Fruit fly (Drosophila melanogaster): Measurements from ENCODE around the gene sloth1.
A peak's percentile ranks its signal among the peaks of the same experiment; 100 is the strongest.

sloth1 gene

dm6 chrX:6974221-6974620, 36.9 kb upstream of the sloth1 start:
- TF ChIP-seq rn (GFP tag; IDR thresholded peaks at IDR 0.05) (no peak), CG4496 (GFP tag; IDR thresholded peaks at IDR 0.05) (no peak), CG10348 (GFP tag; IDR thresholded peaks at IDR 0.05) (no peak), CG15710 (tag; optimal IDR thresholded peaks at IDR 0.05) (no peak), CG14655 (GFP tag; optimal IDR thresholded peaks at IDR 0.05) (no peak), CG9948 (tag; optimal IDR thresholded peaks at IDR 0.05) (no peak)

dm6 chrX:6976364-6976763, 34.8 kb upstream of the sloth1 start:
- peak; percentile 44 for TF ChIP-seq CG15710 (tag; optimal IDR thresholded peaks at IDR 0.05)
- TF ChIP-seq Pif1B (GFP tag; optimal IDR thresholded peaks at IDR 0.05), result peak; percentile 2
- peak; percentile 34 for TF ChIP-seq CG34367 (tag; optimal IDR thresholded peaks at IDR 0.05)
- TF ChIP-seq rn (GFP tag; IDR thresholded peaks at IDR 0.05), result no peak
- TF ChIP-seq CG17806 (tag; optimal IDR thresholded peaks at IDR 0.05), result peak; percentile 50
- no peak for TF ChIP-seq Snoo (tag; optimal IDR thresholded peaks at IDR 0.05)
- TF ChIP-seq CG8159 (tag; optimal IDR thresholded peaks at IDR 0.05), result peak; percentile 59
- TF ChIP-seq fd96Ca (GFP tag; IDR thresholded peaks at IDR 0.05), result 0 out of 3 replicates have a peak, but pooled peaks have one; percentile 47
- TF ChIP-seq CG14655 (GFP tag; optimal IDR thresholded peaks at IDR 0.05), result peak; percentile 14
- TF ChIP-seq CG4496 (GFP tag; IDR thresholded peaks at IDR 0.05), result peak; percentile 27; the same call in 1 of the 3 replicates
- peak; percentile 37 for TF ChIP-seq CG9948 (tag; optimal IDR thresholded peaks at IDR 0.05)
- peak; percentile 35; the same call in 1 of the 2 replicates for TF ChIP-seq Ets98B (GFP tag; IDR thresholded peaks at IDR 0.05)
- TF ChIP-seq CG8301 (tag; optimal IDR thresholded peaks at IDR 0.05), result peak; percentile 8
- TF ChIP-seq D1 (tag; optimal IDR thresholded peaks at IDR 0.05), result no peak
- TF ChIP-seq CG13204 (GFP tag; optimal IDR thresholded peaks at IDR 0.05), result no peak
- TF ChIP-seq Pif1A (GFP tag; optimal IDR thresholded peaks at IDR 0.05), result peak; percentile 28

dm6 chrX:6976911-6977310, 34.2 kb upstream of the sloth1 start:
- TF ChIP-seq CG32121 (GFP tag; IDR thresholded peaks at IDR 0.05) (no peak), fd96Ca (GFP tag; IDR thresholded peaks at IDR 0.05) (no peak), gl (tag; optimal IDR thresholded peaks at IDR 0.05) (no peak), CG13204 (GFP tag; optimal IDR thresholded peaks at IDR 0.05) (no peak), CG17806 (tag; optimal IDR thresholded peaks at IDR 0.05) (no peak), CG34367 (tag; optimal IDR thresholded peaks at IDR 0.05) (no peak), CG10348 (GFP tag; IDR thresholded peaks at IDR 0.05) (no peak), CG8159 (tag; optimal IDR thresholded peaks at IDR 0.05) (no peak), Pif1B (GFP tag; optimal IDR thresholded peaks at IDR 0.05) (no peak), CG9948 (tag; optimal IDR thresholded peaks at IDR 0.05) (no peak), CG4496 (GFP tag; IDR thresholded peaks at IDR 0.05) (no peak), EcR (GFP tag; optimal IDR thresholded peaks at IDR 0.05) (no peak)

- TF ChIP-seq gl (tag; optimal IDR thresholded peaks at IDR 0.05) (no peak), CG13204 (GFP tag; optimal IDR thresholded peaks at IDR 0.05) (peak; percentile 12), EcR (GFP tag; optimal IDR thresholded peaks at IDR 0.05) (peak; percentile 24), fd96Ca (GFP tag; IDR thresholded peaks at IDR 0.05) (0 out of 3 replicates have a peak, but pooled peaks have one; percentile 43), CG32121 (GFP tag; IDR thresholded peaks at IDR 0.05) (peak; percentile 50), Pif1A (GFP tag; optimal IDR thresholded peaks at IDR 0.05) (peak; percentile 29), CG12605 (GFP tag; IDR thresholded peaks at IDR 0.05) (peak; percentile 45; the same call in 1 of the 2 replicates), Ets98B (GFP tag; IDR thresholded peaks at IDR 0.05) (peak; percentile 35), Pif1B (GFP tag; optimal IDR thresholded peaks at IDR 0.05) (peak; percentile 51), CG34367 (tag; optimal IDR thresholded peaks at IDR 0.05) (no peak), CG14655 (GFP tag; optimal IDR thresholded peaks at IDR 0.05) (no peak)
These were observed 29.6 kb upstream of the sloth1 start for dm6 chrX:6981470-6981952.

dm6 chrX:6982054-6982453, 29.1 kb upstream of the sloth1 start:
- TF ChIP-seq Snoo (tag; optimal IDR thresholded peaks at IDR 0.05), result peak; percentile 8
- no peak for TF ChIP-seq Pif1A (GFP tag; optimal IDR thresholded peaks at IDR 0.05)
- TF ChIP-seq CG8159 (tag; optimal IDR thresholded peaks at IDR 0.05), result peak; percentile 61
- no peak for TF ChIP-seq Pif1B (GFP tag; optimal IDR thresholded peaks at IDR 0.05)
- TF ChIP-seq CG15710 (tag; optimal IDR thresholded peaks at IDR 0.05), result peak; percentile 18
- peak; percentile 46 for TF ChIP-seq CG14655 (GFP tag; optimal IDR thresholded peaks at IDR 0.05)
- peak; percentile 40 for TF ChIP-seq CG17806 (tag; optimal IDR thresholded peaks at IDR 0.05)
- TF ChIP-seq CG9948 (tag; optimal IDR thresholded peaks at IDR 0.05), result peak; percentile 37
- TF ChIP-seq CG8301 (tag; optimal IDR thresholded peaks at IDR 0.05), result peak; percentile 21
- peak; percentile 27 for TF ChIP-seq CG34367 (tag; optimal IDR thresholded peaks at IDR 0.05)

- TF ChIP-seq CG4496 (GFP tag; IDR thresholded peaks at IDR 0.05) (no peak), CG9948 (tag; optimal IDR thresholded peaks at IDR 0.05) (no peak), Pif1A (GFP tag; optimal IDR thresholded peaks at IDR 0.05) (no peak)
These were observed 28.3 kb upstream of the sloth1 start for dm6 chrX:6982705-6983384.
